Worm (Caenorhabditis elegans) whole organism, young adult: ENCODE measurements around the gene srv-14.
"Not testable (repeated sequence)": the region's sequence is repeated elsewhere in the genome, so short reads cannot be mapped to it uniquely, and the experiment has no call there.

ENCODE experiments used
- B0019.2 ChIP-seq: fragments of 200-800 bp; sonication (Bioruptor generic); conservative IDR thresholded peaks from 2 replicates; pipeline ENCODE4 v1.3.6; 2022; ENCODE audit warnings: missing genetic modification reagents, missing genetic modification characterization, missing compliant biosample characterization
- B0035.1 ChIP-seq: sonication (generic microtip); optimal IDR thresholded peaks from 2 replicates; lab custom pipeline; 2016; ENCODE audit warnings: missing genetic modification characterization, mild to moderate bottlenecking, missing compliant biosample characterization, missing genotype, missing genetic modification reagents
- C06A6.2 ChIP-seq: fragments of 200-800 bp; sonication (Bioruptor generic); conservative IDR thresholded peaks from 2 replicates; pipeline ENCODE4 v1.3.6; 2022; ENCODE audit warnings: missing genetic modification characterization, missing compliant biosample characterization
- C17E4.6 ChIP-seq: fragments of 200-800 bp; sonication (Bioruptor generic); IDR thresholded peaks from 2 replicates; pipeline ENCODE4 v1.3.6; 2022; ENCODE audit warnings: missing genetic modification reagents, missing genetic modification characterization, missing compliant biosample characterization
- D2030.7 ChIP-seq: fragments of 200-800 bp; sonication (Bioruptor generic); IDR thresholded peaks from 2 replicates; pipeline ENCODE4 v1.3.6; 2022; ENCODE audit warnings: missing genetic modification reagents, missing genetic modification characterization, missing compliant biosample characterization
- F10E7.11 ChIP-seq: sonication (generic microtip); optimal IDR thresholded peaks from 2 replicates; lab custom pipeline; 2017; ENCODE audit warnings: mild to moderate bottlenecking, missing genetic modification characterization, moderate library complexity, missing compliant biosample characterization
- F23B12.7 ChIP-seq: sonication (generic microtip); optimal IDR thresholded peaks from 2 replicates; lab custom pipeline; 2017; ENCODE audit warnings: missing genetic modification characterization, mild to moderate bottlenecking, missing compliant biosample characterization, antibody characterized with exemption, moderate library complexity; ENCODE audit not compliant: insufficient read depth
- F33H1.4 ChIP-seq: fragments of 200-800 bp; sonication (Bioruptor generic); IDR thresholded peaks from 2 replicates; pipeline ENCODE4 v1.3.6; 2022; ENCODE audit warnings: missing genetic modification reagents, missing genetic modification characterization, missing compliant biosample characterization
- F37B4.10 ChIP-seq: fragments of 200-800 bp; sonication (Bioruptor generic); IDR thresholded peaks from 2 replicates; pipeline ENCODE4 v1.3.6; 2022; ENCODE audit warnings: missing genetic modification characterization, missing compliant biosample characterization
- F39B2.1 ChIP-seq: fragments of 200-800 bp; sonication (Bioruptor generic); IDR thresholded peaks from 2 replicates; pipeline ENCODE4 v1.3.6; 2022; ENCODE audit warnings: missing genetic modification reagents, missing genetic modification characterization, missing compliant biosample characterization
- K12H6.12 ChIP-seq: fragments of 200-800 bp; sonication (Bioruptor generic); optimal IDR thresholded peaks from 2 replicates; lab custom pipeline; 2018; ENCODE audit warnings: mild to moderate bottlenecking, missing genetic modification characterization, missing compliant biosample characterization
- T26A5.8 ChIP-seq: sonication (generic microtip); optimal IDR thresholded peaks from 2 replicates; lab custom pipeline; 2016; ENCODE audit warnings: missing genetic modification characterization, missing compliant biosample characterization
- Y53F4B.3 ChIP-seq: fragments of 200-800 bp; sonication (Bioruptor generic); IDR thresholded peaks from 2 replicates; pipeline ENCODE4 v1.3.6; 2022; ENCODE audit warnings: missing genetic modification reagents, missing genetic modification characterization, missing compliant biosample characterization
- Y56A3A.18 ChIP-seq: fragments of 200-800 bp; sonication (Bioruptor generic); IDR thresholded peaks from 2 replicates; pipeline ENCODE4 v1.3.6; 2022; ENCODE audit warnings: missing genetic modification reagents, missing genetic modification characterization, missing compliant biosample characterization
- Y67H2A.10 ChIP-seq: fragments of 200-800 bp; sonication (Bioruptor generic); conservative IDR thresholded peaks from 2 replicates; pipeline ENCODE4 v1.3.6; 2022; ENCODE audit warnings: missing genetic modification reagents, missing genetic modification characterization, missing compliant biosample characterization
- Y95B8A.8 ChIP-seq: fragments of 200-800 bp; sonication (Bioruptor generic); IDR thresholded peaks from 2 replicates; pipeline ENCODE4 v1.3.6; 2022; ENCODE audit warnings: missing genetic modification reagents, missing genetic modification characterization, missing compliant biosample characterization
- aptf-2 ChIP-seq: fragments of 200-800 bp; sonication (Bioruptor generic); conservative IDR thresholded peaks from 2 replicates; pipeline ENCODE4 v1.3.6; 2022; ENCODE audit warnings: missing genetic modification reagents, missing genetic modification characterization, missing compliant biosample characterization
- attf-3 ChIP-seq: fragments of 200-800 bp; sonication (Bioruptor generic); conservative IDR thresholded peaks from 2 replicates; pipeline ENCODE4 v1.3.6; 2022; ENCODE audit warnings: missing genetic modification reagents, missing genetic modification characterization, missing compliant biosample characterization
- attf-6 ChIP-seq: fragments of 200-800 bp; sonication (Bioruptor generic); IDR thresholded peaks from 2 replicates; pipeline ENCODE4 v1.3.6; 2022; ENCODE audit warnings: missing genetic modification reagents, missing genetic modification characterization, missing compliant biosample characterization
- bed-1 ChIP-seq: fragments of 200-800 bp; sonication (Bioruptor generic); IDR thresholded peaks from 2 replicates; pipeline ENCODE4 v1.3.6; 2022; ENCODE audit warnings: missing genetic modification reagents, missing genetic modification characterization, missing compliant biosample characterization
- cebp-1 ChIP-seq, 2 experiments: fragments of 200-800 bp in 1 of 2; sonication (Bioruptor generic) in 1 of 2; sonication (generic microtip) in 1 of 2; IDR thresholded peaks in 1 of 2; optimal IDR thresholded peaks in 1 of 2; 2 replicates each; pipeline versions ENCODE4 v1.3.6 to Lab custom; 2017 to 2022; ENCODE audit warnings: missing compliant biosample characterization in 2 of 2, missing genetic modification characterization in 2 of 2, mild to moderate bottlenecking in 1 of 2, missing genetic modification reagents in 1 of 2, moderate library complexity in 1 of 2
- cebp-2 ChIP-seq: fragments of 200-800 bp; sonication (Bioruptor generic); IDR thresholded peaks from 2 replicates; pipeline ENCODE4 v1.3.6; 2022; ENCODE audit warnings: missing genetic modification characterization, missing compliant biosample characterization
- ceh-100 ChIP-seq: fragments of 200-800 bp; sonication (Bioruptor generic); IDR thresholded peaks from 2 replicates; pipeline ENCODE4 v1.3.6; 2022; ENCODE audit warnings: missing genetic modification reagents, missing genetic modification characterization, missing compliant biosample characterization
- ceh-40 ChIP-seq: fragments of 200-800 bp; sonication (Bioruptor generic); IDR thresholded peaks from 2 replicates; pipeline ENCODE4 v1.3.6; 2022; ENCODE audit warnings: missing genetic modification characterization, missing compliant biosample characterization
- ceh-58 ChIP-seq: fragments of 200-800 bp; sonication (Bioruptor generic); IDR thresholded peaks from 2 replicates; pipeline ENCODE4 v1.3.6; 2022; ENCODE audit warnings: missing genetic modification characterization, missing compliant biosample characterization
- ceh-91 ChIP-seq: fragments of 200-800 bp; sonication (Bioruptor generic); IDR thresholded peaks from 2 replicates; pipeline ENCODE4 v1.3.6; 2022; ENCODE audit warnings: missing genetic modification reagents, missing genetic modification characterization, missing compliant biosample characterization
- dox-1 ChIP-seq: fragments of 200-800 bp; sonication (Bioruptor generic); IDR thresholded peaks from 2 replicates; pipeline ENCODE4 v1.3.6; 2022; ENCODE audit warnings: missing genetic modification reagents, missing genetic modification characterization, missing compliant biosample characterization
- egl-18 ChIP-seq: fragments of 200-800 bp; sonication (Bioruptor generic); IDR thresholded peaks from 2 replicates; pipeline ENCODE4 v1.3.6; 2022; ENCODE audit warnings: missing genetic modification reagents, missing genetic modification characterization, missing compliant biosample characterization
- egl-44 ChIP-seq: fragments of 200-800 bp; sonication (Bioruptor generic); IDR thresholded peaks from 2 replicates; pipeline ENCODE4 v1.3.6; 2022; ENCODE audit warnings: missing genetic modification reagents, missing genetic modification characterization, missing compliant biosample characterization
- egrh-3 ChIP-seq: fragments of 200-800 bp; sonication (Bioruptor generic); IDR thresholded peaks from 2 replicates; pipeline ENCODE4 v1.3.6; 2022; ENCODE audit warnings: missing genetic modification reagents, missing genetic modification characterization, missing compliant biosample characterization
- ekl-4 ChIP-seq: fragments of 200-800 bp; sonication (Bioruptor generic); IDR thresholded peaks from 2 replicates; pipeline ENCODE4 v1.3.6; 2022; ENCODE audit warnings: missing genetic modification reagents, missing genetic modification characterization, missing compliant biosample characterization
- hmg-20 ChIP-seq: fragments of 200-800 bp; sonication (Bioruptor generic); IDR thresholded peaks from 2 replicates; pipeline ENCODE4 v1.3.6; 2022; ENCODE audit warnings: missing genetic modification reagents, missing genetic modification characterization, missing compliant biosample characterization
- hsf-1 ChIP-seq: fragments of 200-800 bp; sonication (Bioruptor generic); IDR thresholded peaks from 2 replicates; pipeline ENCODE4 v1.3.6; 2022; ENCODE audit warnings: missing genetic modification reagents, missing genetic modification characterization, missing compliant biosample characterization
- let-526 ChIP-seq: fragments of 200-800 bp; sonication (Bioruptor generic); IDR thresholded peaks from 2 replicates; pipeline ENCODE4 v1.3.6; 2022; ENCODE audit warnings: missing genetic modification reagents, missing genetic modification characterization, missing compliant biosample characterization
- madf-3 ChIP-seq: fragments of 200-800 bp; sonication (Bioruptor generic); IDR thresholded peaks from 2 replicates; pipeline ENCODE4 v1.3.6; 2022; ENCODE audit warnings: missing genetic modification reagents, missing genetic modification characterization, missing compliant biosample characterization
- madf-6 ChIP-seq: fragments of 200-800 bp; sonication (Bioruptor generic); IDR thresholded peaks from 2 replicates; pipeline ENCODE4 v1.3.6; 2022; ENCODE audit warnings: missing genetic modification reagents, missing genetic modification characterization, missing compliant biosample characterization
- madf-8 ChIP-seq: fragments of 200-800 bp; sonication (Bioruptor generic); conservative IDR thresholded peaks from 2 replicates; pipeline ENCODE4 v1.3.6; 2022; ENCODE audit warnings: missing genetic modification reagents, missing genetic modification characterization, missing compliant biosample characterization
- nfya-2 ChIP-seq: fragments of 200-800 bp; sonication (Bioruptor generic); IDR thresholded peaks from 2 replicates; pipeline ENCODE4 v1.3.6; 2022; ENCODE audit warnings: missing genetic modification reagents, missing genetic modification characterization, missing compliant biosample characterization
- nfyb-1 ChIP-seq: fragments of 200-800 bp; sonication (Bioruptor generic); IDR thresholded peaks from 2 replicates; pipeline ENCODE4 v1.3.6; 2022; ENCODE audit warnings: missing genetic modification reagents, missing genetic modification characterization, missing compliant biosample characterization
- pbrm-1 ChIP-seq: fragments of 200-800 bp; sonication (Bioruptor generic); IDR thresholded peaks from 2 replicates; pipeline ENCODE4 v1.3.6; 2022; ENCODE audit warnings: missing genetic modification reagents, missing genetic modification characterization, missing compliant biosample characterization
- rcor-1 ChIP-seq: fragments of 200-800 bp; sonication (Bioruptor generic); IDR thresholded peaks from 2 replicates; pipeline ENCODE4 v1.3.6; 2022; ENCODE audit warnings: missing genetic modification reagents, missing genetic modification characterization, missing compliant biosample characterization
- snpc-4 ChIP-seq, 5 experiments: fragments of 150-350 bp in 1 of 5; sonication (generic microtip) in 4 of 5; optimal IDR thresholded peaks; 2 replicates each; lab custom pipeline; 2014 to 2018; ENCODE audit warnings: missing genetic modification characterization in 5 of 5, missing biosample characterization in 3 of 5, antibody characterized with exemption in 2 of 5, mild to moderate bottlenecking in 2 of 5, missing compliant biosample characterization in 2 of 5, missing genotype in 2 of 5, moderate library complexity in 2 of 5, missing genetic modification reagents in 1 of 5
- tlf-1 ChIP-seq: fragments of 200-800 bp; sonication (Bioruptor generic); optimal IDR thresholded peaks from 2 replicates; lab custom pipeline; 2018; ENCODE audit warnings: mild to moderate bottlenecking, missing genetic modification characterization, missing compliant biosample characterization
- ztf-18 ChIP-seq: sonication (generic microtip); optimal IDR thresholded peaks from 2 replicates; lab custom pipeline; 2016; ENCODE audit warnings: missing genotype, mild to moderate bottlenecking, missing genetic modification characterization, missing compliant biosample characterization
- ztf-25 ChIP-seq: fragments of 200-800 bp; sonication (Bioruptor generic); IDR thresholded peaks from 2 replicates; pipeline ENCODE4 v1.3.6; 2022; ENCODE audit warnings: missing genetic modification reagents, missing genetic modification characterization, missing compliant biosample characterization
- ztf-6 ChIP-seq: fragments of 200-800 bp; sonication (Bioruptor generic); IDR thresholded peaks from 2 replicates; pipeline ENCODE4 v1.3.6; 2022; ENCODE audit warnings: missing genetic modification reagents, missing genetic modification characterization, missing compliant biosample characterization

The srv-14 gene

ce11 chrIV:15900158-15900557 is 6.1 kb upstream of the srv-14 start (continued):
- TF ChIP-seq tlf-1 = no peak
- no peak for TF ChIP-seq B0035.1
- no peak for TF ChIP-seq F10E7.11 (tag; lab: Kevin White, UChicago)
- no peak for TF ChIP-seq ztf-18 (tag; lab: Kevin White, UChicago)
- no peak for TF ChIP-seq K12H6.12
- no peak for TF ChIP-seq ceh-100
- TF ChIP-seq snpc-4 (GFP tag; optimal IDR thresholded peaks at IDR 0.05; lab: Kevin White, UChicago) = no peak
- TF ChIP-seq snpc-4 (tag; optimal IDR thresholded peaks at IDR 0.05; lab: Kevin White, UChicago) = peak; percentile 9 to 66 (median 48)
- TF ChIP-seq F23B12.7 (tag; lab: Kevin White, UChicago) = no peak
- peak; percentile 56 for TF ChIP-seq T26A5.8 (tag; lab: Kevin White, UChicago)
- TF ChIP-seq, all 124 proteins: peak for 13

- TF ChIP-seq cebp-2 (peak; percentile 97; the same call in 1 of the 2 replicates), nfya-2 (GFP tag; lab: Robert Waterston, UW) (peak; percentile 95), C06A6.2 (GFP tag; lab: Robert Waterston, UW) (peak; percentile 86; the same call in 1 of the 2 replicates), ceh-91 (GFP tag; lab: Robert Waterston, UW) (peak; percentile 71), ztf-6 (GFP tag; lab: Robert Waterston, UW) (peak; percentile 97), attf-3 (peak; percentile 81), Y53F4B.3 (peak; percentile 98), Y95B8A.8 (peak; percentile 98), hsf-1 (GFP tag; lab: Robert Waterston, UW) (peak; percentile 100), pbrm-1 (GFP tag; lab: Robert Waterston, UW) (peak; percentile 97), cebp-1 (GFP tag; IDR thresholded peaks at IDR 0.05; lab: Robert Waterston, UW) (peak; percentile 92), rcor-1 (GFP tag; lab: Robert Waterston, UW) (peak; percentile 99), bed-1 (GFP tag; lab: Robert Waterston, UW) (peak; percentile 97), ceh-58 (peak; percentile 100; the same call in 1 of the 2 replicates), ekl-4 (peak; percentile 98), attf-6 (GFP tag; lab: Robert Waterston, UW) (peak; percentile 99), hmg-20 (peak; percentile 83; the same call in 1 of the 2 replicates), nfyb-1 (GFP tag; lab: Robert Waterston, UW) (peak; percentile 96; the same call in 1 of the 2 replicates), F37B4.10 (GFP tag; lab: Robert Waterston, UW) (0 out of 2 replicates have a peak, but pooled peaks have one; percentile 90), ceh-40 (GFP tag; lab: Robert Waterston, UW) (peak; percentile 98), Y56A3A.18 (peak; percentile 100), C17E4.6 (GFP tag; lab: Robert Waterston, UW) (peak; percentile 97), let-526 (GFP tag; lab: Robert Waterston, UW) (peak; percentile 98), F33H1.4 (peak; percentile 71), madf-8 (GFP tag; lab: Robert Waterston, UW) (peak; percentile 85), madf-6 (peak; percentile 93), ztf-25 (GFP tag; lab: Robert Waterston, UW) (peak; percentile 97), egl-18 (GFP tag; lab: Robert Waterston, UW) (peak; percentile 98; the same call in 1 of the 2 replicates), egl-44 (GFP tag; lab: Robert Waterston, UW) (peak; percentile 95; the same call in 1 of the 2 replicates), dox-1 (GFP tag; lab: Robert Waterston, UW) (peak; percentile 100; the same call in 1 of the 2 replicates), aptf-2 (GFP tag; lab: Robert Waterston, UW) (0 out of 2 replicates have a peak, but pooled peaks have one; percentile 47), madf-3 (GFP tag; lab: Robert Waterston, UW) (peak; percentile 96), D2030.7 (GFP tag; lab: Robert Waterston, UW) (peak; percentile 100), Y67H2A.10 (peak; percentile 99), egrh-3 (GFP tag; lab: Robert Waterston, UW) (peak; percentile 96), F39B2.1 (peak; percentile 97), ceh-100 (peak; percentile 93), B0019.2 (GFP tag; lab: Robert Waterston, UW) (peak; percentile 99)
- not testable (repeated sequence) for TF ChIP-seq cebp-1 (tag; optimal IDR thresholded peaks at IDR 0.05; lab: Kevin White, UChicago)
Measured at ce11 chrIV:15895861-15896260, 1.8 kb upstream of the srv-14 start.
